Worm (Caenorhabditis elegans): Measurements from ENCODE around the gene syx-16.

The syx-16 gene

DNA sequence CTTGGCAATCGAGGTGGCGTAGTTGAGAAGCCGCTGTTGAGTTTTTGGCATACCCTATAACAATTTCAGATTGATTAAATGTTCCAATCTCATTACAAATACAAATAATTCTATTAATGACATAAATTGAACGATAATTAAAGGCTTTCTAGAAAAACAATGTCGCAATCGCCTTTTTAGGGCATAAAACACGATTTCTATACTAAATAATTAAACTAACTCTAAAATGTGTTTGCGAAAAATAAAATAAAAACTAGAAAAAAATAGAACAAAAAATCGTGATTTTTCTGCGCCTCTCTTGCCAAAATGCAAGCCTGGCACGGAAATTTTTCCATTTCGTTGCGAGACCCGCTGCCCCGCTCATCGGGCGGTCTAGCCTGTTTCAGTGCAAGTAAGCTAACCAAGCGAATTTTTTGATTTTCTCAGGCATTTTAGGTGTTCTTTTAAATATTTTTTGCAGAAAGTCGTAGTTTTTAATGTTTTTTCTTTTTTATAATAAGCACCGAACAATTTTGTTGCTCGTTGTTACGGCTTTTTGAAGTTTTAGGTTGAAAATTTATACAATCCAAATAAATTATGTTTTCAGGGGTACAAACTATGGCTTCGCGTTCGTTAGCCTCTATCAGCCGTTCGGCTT lies 19.0 kb upstream of the syx-16 start, which contains the start of the genes C34E10.12, C34E10.10 and atp-2 (continued):
- TF ChIP-seq nhr-25 (tag; optimal IDR thresholded peaks at IDR 0.05) (peak; percentile 91), elt-1 (tag; optimal IDR thresholded peaks at IDR 0.05) (no peak), gmeb-1 (tag; optimal IDR thresholded peaks at IDR 0.05) (peak; percentile 86), nhr-23 (tag; optimal IDR thresholded peaks at IDR 0.05) (no peak), dmd-4 (tag; optimal IDR thresholded peaks at IDR 0.05) (no peak), R02D3.7 (tag; optimal IDR thresholded peaks at IDR 0.05) (no peak), crh-2 (tag; optimal IDR thresholded peaks at IDR 0.05) (peak; percentile 93), nhr-12 (tag; optimal IDR thresholded peaks at IDR 0.05) (no peak), unc-62 (GFP tag; optimal IDR thresholded peaks at IDR 0.05) (no peak), F13H6.1 (tag; optimal IDR thresholded peaks at IDR 0.05) (peak; percentile 74), nhr-21 (tag; optimal IDR thresholded peaks at IDR 0.05) (peak; percentile 62), snpc-4 (tag; optimal IDR thresholded peaks at IDR 0.05) (peak; percentile 60)

DNA sequence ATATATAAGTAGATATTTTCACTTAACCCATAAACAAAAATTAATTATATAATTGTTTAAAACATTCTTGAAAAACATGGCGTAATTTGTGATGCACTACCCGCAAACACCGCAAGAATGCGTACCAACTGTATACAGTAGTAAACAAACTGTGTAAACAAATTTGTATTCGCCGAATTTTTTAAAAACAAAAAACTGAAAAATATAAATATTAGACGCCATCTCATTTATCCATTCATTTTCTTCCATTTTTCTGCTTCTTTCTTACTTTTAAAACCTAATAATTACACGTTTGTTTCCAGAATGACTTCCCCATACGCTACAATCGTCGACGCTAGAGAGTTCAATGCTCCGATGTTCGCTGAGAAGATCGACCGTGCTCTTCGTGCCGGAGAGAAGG lies 16.4 kb upstream of the syx-16 start, which contains the start of gene nex-1:
nex-1 (plus strand) TSS at position 301 of the 400 bp plus-strand sequence.
- no peak for TF ChIP-seq lin-13 (GFP tag; optimal IDR thresholded peaks at IDR 0.05)
- TF ChIP-seq blmp-1 (tag; optimal IDR thresholded peaks at IDR 0.05; ENCODE audit: insufficient read depth) = no peak
- TF ChIP-seq mab-5 (tag; optimal IDR thresholded peaks at IDR 0.05) = no peak
- no peak for TF ChIP-seq nhr-129 (tag; optimal IDR thresholded peaks at IDR 0.05)
- TF ChIP-seq unc-55 (GFP tag; optimal IDR thresholded peaks at IDR 0.05) = no peak
- no peak for TF ChIP-seq ztf-11 (tag; optimal IDR thresholded peaks at IDR 0.05)
- no peak for TF ChIP-seq fos-1 (tag; optimal IDR thresholded peaks at IDR 0.05)
- no peak for TF ChIP-seq alr-1 (tag; optimal IDR thresholded peaks at IDR 0.05)
- TF ChIP-seq nhr-11 (tag; optimal IDR thresholded peaks at IDR 0.05) = no peak
- no peak for TF ChIP-seq ama-1 (optimal IDR thresholded peaks at IDR 0.05)
- TF ChIP-seq ceh-16 (tag; optimal IDR thresholded peaks at IDR 0.05) = no peak
- no peak for TF ChIP-seq peb-1 (tag; optimal IDR thresholded peaks at IDR 0.05)
- no peak for TF ChIP-seq egl-27 (tag; optimal IDR thresholded peaks at IDR 0.05)
- TF ChIP-seq gmeb-1 (tag; optimal IDR thresholded peaks at IDR 0.05) = no peak
- no peak for TF ChIP-seq lin-11 (tag; optimal IDR thresholded peaks at IDR 0.05)
- TF ChIP-seq skn-1 (tag; optimal IDR thresholded peaks at IDR 0.05) = no peak

DNA sequence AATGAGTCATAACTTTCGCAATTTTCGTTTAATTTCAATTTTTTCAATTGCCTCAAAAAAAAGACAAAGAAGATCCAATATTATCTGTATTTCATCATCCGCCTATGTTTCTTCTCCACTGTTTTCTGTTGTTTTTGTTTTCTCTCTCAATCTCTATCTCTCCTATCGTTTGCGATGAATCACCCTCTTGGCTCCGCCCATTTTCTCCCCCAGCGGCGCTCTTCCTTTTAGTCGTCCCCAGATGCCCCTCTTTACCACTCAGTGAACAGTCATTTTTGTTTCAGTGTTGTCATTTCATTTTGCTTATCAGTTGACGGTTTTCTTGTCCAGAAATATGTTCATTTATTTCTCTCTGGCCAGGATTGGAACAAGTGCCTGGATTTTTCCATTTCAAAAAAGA lies 16.0 kb upstream of the syx-16 start:
- peak; percentile 47 for TF ChIP-seq sma-3 (GFP tag; optimal IDR thresholded peaks at IDR 0.05)
- no peak for TF ChIP-seq zag-1 (tag; optimal IDR thresholded peaks at IDR 0.05)
- no peak for TF ChIP-seq nhr-77 (tag; optimal IDR thresholded peaks at IDR 0.05)
- peak; percentile 51 for TF ChIP-seq C34F6.9 (tag; optimal IDR thresholded peaks at IDR 0.05)
- peak; percentile 61 for TF ChIP-seq nhr-129 (tag; optimal IDR thresholded peaks at IDR 0.05)
- TF ChIP-seq nhr-237 (tag; optimal IDR thresholded peaks at IDR 0.05) = no peak
- peak; percentile 63 for TF ChIP-seq unc-55 (GFP tag; optimal IDR thresholded peaks at IDR 0.05)
- TF ChIP-seq nhr-10 (tag; optimal IDR thresholded peaks at IDR 0.05) = no peak
- TF ChIP-seq fos-1 (tag; optimal IDR thresholded peaks at IDR 0.05) = peak; percentile 94
- no peak for TF ChIP-seq elt-1 (tag; optimal IDR thresholded peaks at IDR 0.05)
- TF ChIP-seq mdl-1 (tag; optimal IDR thresholded peaks at IDR 0.05) = no peak
- TF ChIP-seq nhr-12 (tag; optimal IDR thresholded peaks at IDR 0.05) = no peak
- TF ChIP-seq gmeb-1 (tag; optimal IDR thresholded peaks at IDR 0.05) = no peak
- TF ChIP-seq elt-3 (tag; optimal IDR thresholded peaks at IDR 0.05) = no peak
- TF ChIP-seq ztf-1 (GFP tag; conservative IDR thresholded peaks at IDR 0.05) = no peak

DNA sequence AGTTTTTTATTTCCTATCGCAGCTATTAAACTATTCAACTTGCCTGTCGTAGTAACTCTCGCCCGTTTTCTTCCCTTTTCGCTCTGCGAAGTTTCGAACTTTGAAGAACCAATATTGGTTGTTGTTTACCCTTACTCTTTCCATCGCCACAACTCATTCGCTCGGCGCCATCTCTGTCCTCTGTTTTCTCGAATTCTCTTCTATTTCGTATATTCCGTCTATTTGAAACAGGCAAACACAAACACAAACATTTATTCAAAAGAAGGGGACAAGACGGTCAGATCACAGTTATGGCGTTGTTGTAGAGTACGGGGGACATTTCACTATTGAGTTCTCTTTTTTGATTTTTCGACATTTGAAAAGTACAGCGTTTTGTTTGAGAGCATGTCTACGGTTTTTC lies 13.9 kb upstream of the syx-16 start:
- no peak for TF ChIP-seq alr-1 (tag; optimal IDR thresholded peaks at IDR 0.05)
- TF ChIP-seq nhr-129 (tag; optimal IDR thresholded peaks at IDR 0.05) = peak; percentile 62
- TF ChIP-seq F13H6.1 (tag; optimal IDR thresholded peaks at IDR 0.05) = peak; percentile 60
- TF ChIP-seq snpc-4 (tag; optimal IDR thresholded peaks at IDR 0.05) = no peak

DNA sequence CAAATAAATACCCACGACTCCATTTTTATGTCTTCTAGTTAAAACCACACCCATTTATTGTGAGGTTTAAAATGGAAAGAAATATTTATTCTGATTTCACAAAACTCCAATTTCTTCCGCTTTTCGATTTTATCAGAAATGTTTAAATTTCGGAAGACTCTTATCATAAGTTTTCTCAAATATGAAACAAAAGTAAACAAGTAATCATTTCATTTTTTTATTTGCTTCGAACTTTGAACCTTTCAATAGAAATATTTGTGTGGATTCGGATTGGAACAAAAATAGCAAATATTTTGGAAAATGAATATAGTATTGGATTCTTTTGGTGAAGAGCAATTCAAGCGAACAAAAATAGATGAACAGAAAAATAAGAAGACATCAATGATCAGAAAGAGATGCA lies 12.9 kb upstream of the syx-16 start:
- TF ChIP-seq crh-2 (tag; optimal IDR thresholded peaks at IDR 0.05) (no peak), nhr-77 (tag; optimal IDR thresholded peaks at IDR 0.05) (no peak), ZK546.5 (tag; optimal IDR thresholded peaks at IDR 0.05) (no peak), C34F6.9 (tag; optimal IDR thresholded peaks at IDR 0.05) (no peak), elt-3 (tag; optimal IDR thresholded peaks at IDR 0.05) (no peak), sem-4 (tag; optimal IDR thresholded peaks at IDR 0.05) (no peak), unc-55 (GFP tag; optimal IDR thresholded peaks at IDR 0.05) (no peak)
